Worm (Caenorhabditis elegans): ENCODE results near the gene slc-25A18.1.

The slc-25A18.1 gene

ce11 chrX:15040552-15041080 is 36.9 kb upstream of the slc-25A18.1 start, which contains the start of gene C18B12.4 (continued):
- TF ChIP-seq skn-1 (tag; optimal IDR thresholded peaks at IDR 0.05), result no peak
- TF ChIP-seq nhr-11 (tag; optimal IDR thresholded peaks at IDR 0.05), result no peak

DNA sequence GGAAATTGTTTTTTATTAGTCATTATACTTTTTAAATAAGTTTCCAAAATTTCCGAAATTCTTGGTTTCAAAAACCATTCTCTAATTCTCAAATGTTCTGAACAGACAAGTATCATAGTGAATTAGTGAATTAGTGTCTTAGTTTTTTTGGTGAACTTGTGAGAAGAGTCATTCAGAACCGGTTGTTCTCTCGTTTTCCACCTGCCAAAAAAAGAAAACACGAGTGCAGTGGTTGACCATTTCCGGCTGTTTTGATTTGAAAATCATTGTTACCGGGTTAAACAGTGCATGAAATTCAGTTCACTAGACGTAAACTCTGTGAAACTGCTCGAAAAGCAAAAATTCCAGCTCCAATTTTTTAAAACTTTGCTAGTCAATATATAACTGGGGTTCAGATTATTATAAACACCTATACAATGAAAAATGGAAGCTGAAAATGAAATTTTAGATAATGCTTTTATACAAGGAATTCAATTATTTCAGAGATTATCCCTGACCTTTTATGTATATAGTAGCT is 36.0 kb upstream of the slc-25A18.1 start:
- TF ChIP-seq ceh-16 (tag; optimal IDR thresholded peaks at IDR 0.05), result no peak
- TF ChIP-seq fos-1 (tag; optimal IDR thresholded peaks at IDR 0.05), result no peak
- TF ChIP-seq eor-1 (tag; optimal IDR thresholded peaks at IDR 0.05), result no peak
- no peak for TF ChIP-seq ZK546.5 (tag; optimal IDR thresholded peaks at IDR 0.05)
- no peak for TF ChIP-seq unc-39 (tag; optimal IDR thresholded peaks at IDR 0.05)
- TF ChIP-seq ztf-11 (tag; optimal IDR thresholded peaks at IDR 0.05), result no peak
- no peak for TF ChIP-seq daf-12 (tag; optimal IDR thresholded peaks at IDR 0.05)
- TF ChIP-seq ceh-28 (tag; optimal IDR thresholded peaks at IDR 0.05), result no peak
- TF ChIP-seq ztf-4 (tag; optimal IDR thresholded peaks at IDR 0.05), result no peak
- TF ChIP-seq ceh-9 (tag; optimal IDR thresholded peaks at IDR 0.05), result no peak
- no peak for TF ChIP-seq elt-2 (tag; optimal IDR thresholded peaks at IDR 0.05)
- TF ChIP-seq lsy-12 (tag; optimal IDR thresholded peaks at IDR 0.05), result no peak
- no peak for TF ChIP-seq snpc-4 (tag; optimal IDR thresholded peaks at IDR 0.05)
- TF ChIP-seq nhr-237 (tag; optimal IDR thresholded peaks at IDR 0.05), result no peak
- no peak for TF ChIP-seq lin-15B (tag; optimal IDR thresholded peaks at IDR 0.05)

- TF ChIP-seq ceh-9 (tag; optimal IDR thresholded peaks at IDR 0.05), result no peak
- no peak for TF ChIP-seq egl-27 (tag; optimal IDR thresholded peaks at IDR 0.05)
- peak; percentile 62 for TF ChIP-seq ama-1 (optimal IDR thresholded peaks at IDR 0.05)
- no peak for TF ChIP-seq lsy-12 (tag; optimal IDR thresholded peaks at IDR 0.05)
- no peak for TF ChIP-seq nhr-237 (tag; optimal IDR thresholded peaks at IDR 0.05)
Measured at ce11 chrX:15039029-15039695, 35.4 kb upstream of the slc-25A18.1 start.

ce11 chrX:15036287-15036686 is 32.5 kb upstream of the slc-25A18.1 start:
- TF ChIP-seq zag-1 (tag; optimal IDR thresholded peaks at IDR 0.05), result no peak
- peak; percentile 13 for TF ChIP-seq nhr-43 (tag; optimal IDR thresholded peaks at IDR 0.05; ENCODE audit: poor library complexity, severe bottlenecking)
- peak; percentile 18 for TF ChIP-seq ama-1 (optimal IDR thresholded peaks at IDR 0.05)

DNA sequence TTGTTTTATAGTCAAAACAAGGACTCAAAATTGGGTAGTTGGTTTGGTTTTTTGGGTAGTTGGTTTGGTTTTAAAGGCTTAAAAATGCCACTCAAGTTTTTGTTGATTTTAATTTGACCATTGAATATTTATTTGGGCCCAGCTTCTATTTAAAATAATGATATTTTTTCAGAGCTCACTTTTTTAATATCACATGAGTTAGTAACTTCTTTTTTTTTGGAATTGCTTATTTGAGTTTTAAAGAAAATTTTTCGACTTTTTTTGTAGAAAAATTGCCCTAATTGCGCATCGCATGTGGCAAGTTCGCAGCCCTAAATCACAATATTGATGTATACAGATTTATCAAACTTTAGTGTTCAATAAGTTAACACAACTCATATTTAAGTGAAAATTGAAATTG is 32.0 kb upstream of the slc-25A18.1 start:
- TF ChIP-seq ceh-28 (tag; optimal IDR thresholded peaks at IDR 0.05) (no peak), ceh-9 (tag; optimal IDR thresholded peaks at IDR 0.05) (no peak), elt-3 (tag; optimal IDR thresholded peaks at IDR 0.05) (no peak), mdl-1 (tag; optimal IDR thresholded peaks at IDR 0.05) (no peak), eor-1 (tag; optimal IDR thresholded peaks at IDR 0.05) (no peak), zag-1 (tag; optimal IDR thresholded peaks at IDR 0.05) (no peak), nhr-25 (tag; optimal IDR thresholded peaks at IDR 0.05) (no peak), ztf-11 (tag; optimal IDR thresholded peaks at IDR 0.05) (no peak), nhr-23 (tag; optimal IDR thresholded peaks at IDR 0.05) (no peak), lin-15B (tag; optimal IDR thresholded peaks at IDR 0.05) (no peak)

- TF ChIP-seq ceh-82 (tag; optimal IDR thresholded peaks at IDR 0.05), result no peak
- TF ChIP-seq pqm-1 (tag; optimal IDR thresholded peaks at IDR 0.05), result no peak
- no peak for TF ChIP-seq mdl-1 (tag; optimal IDR thresholded peaks at IDR 0.05)
- TF ChIP-seq unc-39 (tag; optimal IDR thresholded peaks at IDR 0.05), result no peak
- no peak for TF ChIP-seq nhr-237 (tag; optimal IDR thresholded peaks at IDR 0.05)
- no peak for TF ChIP-seq nhr-76 (tag; optimal IDR thresholded peaks at IDR 0.05)
- TF ChIP-seq nhr-43 (tag; optimal IDR thresholded peaks at IDR 0.05; ENCODE audit: poor library complexity, severe bottlenecking), result no peak
- TF ChIP-seq skn-1 (tag; optimal IDR thresholded peaks at IDR 0.05), result no peak
- TF ChIP-seq ZK546.5 (tag; optimal IDR thresholded peaks at IDR 0.05), result no peak
Measured at ce11 chrX:15034787-15035186, 31.0 kb upstream of the slc-25A18.1 start, which contains the start of gene dsc-1. Gene dsc-1, minus strand, starts transcription at chrX:15034832.

DNA sequence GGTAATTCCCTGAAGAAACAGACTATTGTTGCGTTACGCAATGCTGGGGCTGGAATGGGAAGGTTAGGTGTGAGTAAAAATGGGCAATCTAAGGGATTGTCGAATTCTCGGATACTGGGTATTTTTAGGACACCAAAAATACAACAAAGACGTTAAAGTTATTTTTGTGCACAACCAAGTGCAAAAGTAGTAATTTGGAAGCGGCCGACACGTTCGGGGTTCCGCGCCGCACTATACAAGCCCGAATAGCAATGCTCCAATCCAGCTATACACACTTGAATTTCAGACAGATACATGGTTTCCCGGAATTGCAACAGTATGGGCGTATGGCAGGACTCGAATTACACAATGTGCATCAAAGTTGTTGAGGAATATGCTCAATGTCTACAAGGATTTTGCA is 24.3 kb upstream of the slc-25A18.1 start:
- TF ChIP-seq nhr-77 (tag; optimal IDR thresholded peaks at IDR 0.05) (no peak), pqm-1 (tag; optimal IDR thresholded peaks at IDR 0.05) (no peak), unc-39 (tag; optimal IDR thresholded peaks at IDR 0.05) (no peak), snpc-4 (tag; optimal IDR thresholded peaks at IDR 0.05) (no peak), eor-1 (tag; optimal IDR thresholded peaks at IDR 0.05) (no peak), mdl-1 (tag; optimal IDR thresholded peaks at IDR 0.05) (no peak), nhr-12 (tag; optimal IDR thresholded peaks at IDR 0.05) (no peak), elt-1 (tag; optimal IDR thresholded peaks at IDR 0.05) (no peak), nhr-43 (tag; optimal IDR thresholded peaks at IDR 0.05; ENCODE audit: poor library complexity, severe bottlenecking) (no peak), egl-5 (tag; optimal IDR thresholded peaks at IDR 0.05) (no peak), ceh-82 (tag; optimal IDR thresholded peaks at IDR 0.05) (no peak), lin-39 (tag; optimal IDR thresholded peaks at IDR 0.05) (no peak), lin-15B (tag; optimal IDR thresholded peaks at IDR 0.05) (no peak), ztf-4 (tag; optimal IDR thresholded peaks at IDR 0.05) (no peak)

Measured in whole organism, L3 larva.